Worm (Caenorhabditis elegans): ENCODE data around the gene F56A8.4.

DNA sequence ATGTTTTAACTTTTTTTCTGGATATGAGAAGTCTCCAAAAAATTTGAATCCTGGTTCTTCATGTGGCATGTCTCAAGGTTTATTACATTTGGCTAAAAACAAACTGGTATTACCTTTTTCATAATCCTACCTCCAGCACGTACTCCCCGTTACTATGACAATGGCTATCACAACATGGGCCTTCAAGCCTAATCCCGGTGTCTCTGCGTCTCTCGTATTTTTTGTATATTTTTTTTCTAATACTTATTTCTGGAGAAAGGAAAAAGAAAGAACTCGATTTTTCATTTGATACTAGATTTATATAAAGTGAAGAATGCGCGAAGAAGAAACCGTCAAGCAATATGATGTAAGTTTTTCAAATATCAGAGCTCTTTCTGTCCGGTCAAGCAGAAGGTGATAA, 16.8 kb upstream of the F56A8.4 start, which contains the start of gene anoh-1:
- TF ChIP-seq nhr-237 (tag; optimal IDR thresholded peaks at IDR 0.05) (no peak), nhr-12 (tag; optimal IDR thresholded peaks at IDR 0.05) (no peak), ztf-11 (tag; optimal IDR thresholded peaks at IDR 0.05) (no peak), fkh-10 (GFP tag; optimal IDR thresholded peaks at IDR 0.05) (no peak), dsc-1 (tag; optimal IDR thresholded peaks at IDR 0.05) (no peak), ztf-4 (tag; optimal IDR thresholded peaks at IDR 0.05) (no peak), vab-15 (tag; optimal IDR thresholded peaks at IDR 0.05) (no peak), fos-1 (tag; optimal IDR thresholded peaks at IDR 0.05) (no peak), dpl-1 (GFP tag; optimal IDR thresholded peaks at IDR 0.05) (no peak), skn-1 (tag; optimal IDR thresholded peaks at IDR 0.05) (no peak), unc-130 (tag; optimal IDR thresholded peaks at IDR 0.05) (no peak), mdl-1 (tag; optimal IDR thresholded peaks at IDR 0.05) (no peak), nhr-11 (tag; optimal IDR thresholded peaks at IDR 0.05) (no peak), Y116A8C.19 (tag; optimal IDR thresholded peaks at IDR 0.05; ENCODE audit: borderline replicate concordance) (no peak)
